Fruit fly (Drosophila melanogaster) whole organism, embryonic: ENCODE data around the gene CG43062.

Experiments
- CG10274 ChIP-seq: fragments of 200-800 bp; sonication (Bioruptor generic); optimal IDR thresholded peaks from 3 replicates; lab custom pipeline; 2017; ENCODE audit warnings: missing biosample characterization, mild to moderate bottlenecking, missing genetic modification characterization
- CG10366 ChIP-seq: fragments of 200-800 bp; sonication (Bioruptor generic); IDR thresholded peaks from 2 replicates; pipeline ENCODE4 v1.3.6; 2022; ENCODE audit warnings: missing biosample characterization, missing genetic modification characterization
- CG10462 ChIP-seq: fragments of 200-800 bp; sonication (Bioruptor generic); optimal IDR thresholded peaks from 2 replicates; lab custom pipeline; 2016; ENCODE audit warnings: missing biosample characterization, missing genetic modification characterization
- CG11456 ChIP-seq: fragments of 200-800 bp; sonication (Bioruptor generic); IDR thresholded peaks from 3 replicates; pipeline ENCODE4 v1.3.6; 2022; ENCODE audit warnings: missing biosample characterization, missing genetic modification characterization
- CG12104 ChIP-seq: fragments of 200-800 bp; sonication (Bioruptor generic); optimal IDR thresholded peaks from 3 replicates; lab custom pipeline; 2016; ENCODE audit warnings: missing biosample characterization, missing genetic modification characterization
- CG12659 ChIP-seq: fragments of 200-800 bp; sonication (Bioruptor generic); optimal IDR thresholded peaks from 3 replicates; lab custom pipeline; 2017; ENCODE audit warnings: mild to moderate bottlenecking, missing biosample characterization, missing genetic modification reagents, missing genetic modification characterization
- CG15073 ChIP-seq: fragments of 200-800 bp; sonication (Bioruptor generic); optimal IDR thresholded peaks from 2 replicates; lab custom pipeline; 2016; ENCODE audit warnings: missing biosample characterization, missing genetic modification characterization
- CG1602 ChIP-seq: fragments of 200-800 bp; sonication (Bioruptor generic); optimal IDR thresholded peaks from 3 replicates; lab custom pipeline; 2016; ENCODE audit warnings: missing biosample characterization, missing genetic modification characterization
- CG16779 ChIP-seq: fragments of 200-800 bp; sonication (Bioruptor generic); IDR thresholded peaks from 2 replicates; pipeline ENCODE4 v1.3.6; 2022; ENCODE audit warnings: missing biosample characterization, missing genetic modification characterization
- CG17829 ChIP-seq: fragments of 200-800 bp; optimal IDR thresholded peaks from 2 replicates; lab custom pipeline; 2019; ENCODE audit warnings: missing biosample characterization, mild to moderate bottlenecking, missing genetic modification characterization, moderate library complexity
- CG18262 ChIP-seq: fragments of 200-800 bp; optimal IDR thresholded peaks from 3 replicates; lab custom pipeline; 2019; ENCODE audit warnings: missing biosample characterization, mild to moderate bottlenecking, missing genetic modification characterization, moderate library complexity
- CG18476 ChIP-seq: fragments of 200-800 bp; sonication (Bioruptor generic); optimal IDR thresholded peaks from 2 replicates; lab custom pipeline; 2016; ENCODE audit warnings: missing biosample characterization, mild to moderate bottlenecking, missing genetic modification characterization
- CG18619 ChIP-seq: fragments of 200-800 bp; sonication (Bioruptor generic); optimal IDR thresholded peaks from 3 replicates; lab custom pipeline; 2017; ENCODE audit warnings: missing biosample characterization, mild to moderate bottlenecking, missing genetic modification characterization
- CG18764 ChIP-seq: fragments of 200-800 bp; sonication (Bioruptor generic); optimal IDR thresholded peaks from 3 replicates; lab custom pipeline; 2016; ENCODE audit warnings: missing biosample characterization, missing genetic modification characterization
- CG3163 ChIP-seq: fragments of 200-800 bp; sonication (Bioruptor generic); optimal IDR thresholded peaks from 3 replicates; lab custom pipeline; 2016; ENCODE audit warnings: missing biosample characterization, missing genetic modification characterization
- CG6175 ChIP-seq: fragments of 200-800 bp; sonication (Bioruptor generic); IDR thresholded peaks from 3 replicates; pipeline ENCODE4 v1.3.6; 2022; ENCODE audit warnings: missing biosample characterization, missing genetic modification characterization
- CG6689 ChIP-seq: fragments of 200-800 bp; sonication (Bioruptor generic); IDR thresholded peaks from 2 replicates; pipeline ENCODE4 v1.3.6; 2022; ENCODE audit warnings: missing biosample characterization, missing genetic modification characterization
- CG7556 ChIP-seq: fragments of 200-800 bp; sonication (Bioruptor generic); optimal IDR thresholded peaks from 2 replicates; lab custom pipeline; 2017; ENCODE audit warnings: missing biosample characterization, mild to moderate bottlenecking, missing genetic modification characterization
- CG7839 ChIP-seq: fragments of 200-800 bp; sonication (Bioruptor generic); optimal IDR thresholded peaks from 3 replicates; lab custom pipeline; 2018; ENCODE audit warnings: missing biosample characterization, mild to moderate bottlenecking, missing genetic modification characterization, moderate library complexity
- CHES-1-like ChIP-seq: fragments of 200-800 bp; sonication (Bioruptor generic); optimal IDR thresholded peaks from 2 replicates; lab custom pipeline; 2016; ENCODE audit warnings: missing biosample characterization, missing genetic modification characterization
- Dek ChIP-seq: fragments of 200-800 bp; sonication (Bioruptor generic); optimal IDR thresholded peaks from 3 replicates; lab custom pipeline; 2019; ENCODE audit warnings: missing biosample characterization, mild to moderate bottlenecking, missing genetic modification characterization, moderate library complexity
- Elba2 ChIP-seq: fragments of 200-800 bp; sonication (Bioruptor generic); optimal IDR thresholded peaks from 3 replicates; lab custom pipeline; 2016; ENCODE audit warnings: missing biosample characterization, missing genetic modification characterization
- HLH3B ChIP-seq: fragments of 200-800 bp; sonication (Bioruptor generic); IDR thresholded peaks from 2 replicates; pipeline ENCODE4 v1.3.6; 2022; ENCODE audit warnings: missing biosample characterization, missing genetic modification characterization
- Hand ChIP-seq: fragments of 200-800 bp; sonication (Bioruptor generic); optimal IDR thresholded peaks from 2 replicates; lab custom pipeline; 2017; ENCODE audit warnings: mild to moderate bottlenecking, missing biosample characterization, missing genetic modification reagents, missing genetic modification characterization
- NC2α ChIP-seq: fragments of 200-800 bp; sonication (Bioruptor generic); optimal IDR thresholded peaks from 2 replicates; lab custom pipeline; 2016; ENCODE audit warnings: missing biosample characterization, missing genetic modification characterization
- Ravus ChIP-seq: fragments of 200-800 bp; sonication (Bioruptor generic); IDR thresholded peaks from 2 replicates; pipeline ENCODE4 v1.3.6; 2022; ENCODE audit warnings: missing biosample characterization, missing genetic modification characterization
- Rfx ChIP-seq: fragments of 200-800 bp; sonication (Bioruptor generic); IDR thresholded peaks from 2 replicates; pipeline ENCODE4 v1.3.6; 2022; ENCODE audit warnings: missing biosample characterization, missing genetic modification characterization
- Sin3A ChIP-seq: fragments of >200 bp; optimal IDR thresholded peaks from 2 replicates; lab custom pipeline; 2018
- Spps ChIP-seq: fragments of 200-800 bp; sonication (Bioruptor generic); optimal IDR thresholded peaks from 2 replicates; lab custom pipeline; 2018; ENCODE audit warnings: missing biosample characterization, mild to moderate bottlenecking, missing genetic modification characterization
- Stat92E ChIP-seq, 3 experiments: fragments of >200 bp in 2 of 3; fragments of 200-800 bp in 1 of 3; sonication (Bioruptor generic) in 1 of 3; optimal IDR thresholded peaks; 2 replicates each; lab custom pipeline; 2017 to 2019; ENCODE audit warnings: missing biosample characterization in 3 of 3, missing genetic modification characterization in 3 of 3, mild to moderate bottlenecking in 1 of 3, moderate library complexity in 1 of 3
- Trl ChIP-seq, 3 experiments: fragments of >200 bp in 2 of 3; fragments of 200-800 bp in 1 of 3; sonication (Bioruptor generic) in 1 of 3; optimal IDR thresholded peaks; 2 replicates in 1 of 3; 3 replicates in 2 of 3; lab custom pipeline; 2016 to 2017; ENCODE audit warnings: missing biosample characterization in 1 of 3, missing genetic modification characterization in 1 of 3
- dati ChIP-seq: fragments of 200-800 bp; sonication (Bioruptor generic); IDR thresholded peaks from 2 replicates; pipeline ENCODE4 v1.3.6; 2022; ENCODE audit warnings: missing biosample characterization, missing genetic modification characterization
- dmrt99B ChIP-seq: fragments of 200-800 bp; sonication (Bioruptor generic); optimal IDR thresholded peaks from 2 replicates; lab custom pipeline; 2018; ENCODE audit warnings: missing biosample characterization, mild to moderate bottlenecking, missing genetic modification characterization, moderate library complexity
- ems ChIP-seq: fragments of 200-800 bp; sonication (Bioruptor generic); optimal IDR thresholded peaks from 3 replicates; lab custom pipeline; 2016; ENCODE audit warnings: missing biosample characterization, missing genetic modification characterization
- ewg ChIP-seq: fragments of 200-800 bp; sonication (Bioruptor generic); optimal IDR thresholded peaks from 3 replicates; lab custom pipeline; 2017; ENCODE audit warnings: mild to moderate bottlenecking, missing biosample characterization, missing genetic modification reagents, missing genetic modification characterization
- fu2 ChIP-seq: fragments of 200-800 bp; sonication (Bioruptor generic); optimal IDR thresholded peaks from 2 replicates; lab custom pipeline; 2016; ENCODE audit warnings: missing biosample characterization, missing genetic modification characterization
- gce ChIP-seq: fragments of 200-800 bp; sonication (Bioruptor generic); IDR thresholded peaks from 3 replicates; pipeline ENCODE4 v1.3.6; 2022; ENCODE audit warnings: missing biosample characterization, missing genetic modification characterization
- gsb-n ChIP-seq: fragments of 200-800 bp; sonication (Bioruptor generic); optimal IDR thresholded peaks from 3 replicates; lab custom pipeline; 2018; ENCODE audit warnings: missing biosample characterization, mild to moderate bottlenecking, missing genetic modification characterization
- jumu ChIP-seq: fragments of 200-800 bp; sonication (Bioruptor generic); optimal IDR thresholded peaks from 3 replicates; lab custom pipeline; 2016; ENCODE audit warnings: missing biosample characterization, missing genetic modification characterization
- knrl ChIP-seq: fragments of 200-800 bp; sonication (Bioruptor generic); IDR thresholded peaks from 3 replicates; pipeline ENCODE4 v1.3.6; 2022; ENCODE audit warnings: missing biosample characterization, missing genetic modification characterization; ENCODE audit not compliant: partially characterized antibody
- luna ChIP-seq: fragments of 200-800 bp; sonication (Bioruptor generic); optimal IDR thresholded peaks from 2 replicates; lab custom pipeline; 2016; ENCODE audit warnings: missing biosample characterization, missing genetic modification characterization
- nom ChIP-seq: fragments of 200-800 bp; sonication (Bioruptor generic); optimal IDR thresholded peaks from 2 replicates; lab custom pipeline; 2017; ENCODE audit warnings: missing biosample characterization, missing genetic modification characterization, mild to moderate bottlenecking, moderate library complexity, missing genetic modification reagents
- odd ChIP-seq: fragments of 200-800 bp; sonication (Bioruptor generic); optimal IDR thresholded peaks from 2 replicates; lab custom pipeline; 2017; ENCODE audit warnings: missing biosample characterization, mild to moderate bottlenecking, missing genetic modification characterization
- pros ChIP-seq: fragments of 200-800 bp; sonication (Bioruptor generic); optimal IDR thresholded peaks from 3 replicates; lab custom pipeline; 2019; ENCODE audit warnings: missing biosample characterization, mild to moderate bottlenecking, missing genetic modification characterization, moderate library complexity
- ro ChIP-seq: fragments of 200-800 bp; sonication (Bioruptor generic); IDR thresholded peaks from 2 replicates; pipeline ENCODE4 v1.3.6; 2022; ENCODE audit warnings: missing biosample characterization, missing genetic modification characterization
- scrt ChIP-seq: fragments of 200-800 bp; sonication (Bioruptor generic); optimal IDR thresholded peaks from 2 replicates; lab custom pipeline; 2018; ENCODE audit warnings: missing biosample characterization, mild to moderate bottlenecking, missing genetic modification characterization, moderate library complexity
- so ChIP-seq: fragments of 200-800 bp; sonication (Bioruptor generic); IDR thresholded peaks from 3 replicates; pipeline ENCODE4 v1.3.6; 2022; ENCODE audit warnings: missing biosample characterization, missing genetic modification characterization
- ssp ChIP-seq: fragments of 200-800 bp; sonication (Bioruptor generic); IDR thresholded peaks from 2 replicates; pipeline ENCODE4 v1.3.6; 2022; ENCODE audit warnings: missing biosample characterization, missing genetic modification characterization
- tin ChIP-seq: fragments of 200-800 bp; sonication (Bioruptor generic); optimal IDR thresholded peaks from 3 replicates; lab custom pipeline; 2016; ENCODE audit warnings: missing biosample characterization, missing genetic modification characterization
- twi ChIP-seq: fragments of 200-800 bp; optimal IDR thresholded peaks from 2 replicates; lab custom pipeline; 2019; ENCODE audit warnings: missing biosample characterization, mild to moderate bottlenecking, missing genetic modification characterization, moderate library complexity
- vfl ChIP-seq: fragments of 200-800 bp; sonication (Bioruptor generic); optimal IDR thresholded peaks from 2 replicates; lab custom pipeline; 2016; ENCODE audit warnings: missing biosample characterization, missing genetic modification characterization
- zfh2 ChIP-seq: fragments of 200-800 bp; sonication (Bioruptor generic); optimal IDR thresholded peaks from 2 replicates; lab custom pipeline; 2016; ENCODE audit warnings: missing biosample characterization, missing genetic modification characterization

The CG43062 gene

DNA sequence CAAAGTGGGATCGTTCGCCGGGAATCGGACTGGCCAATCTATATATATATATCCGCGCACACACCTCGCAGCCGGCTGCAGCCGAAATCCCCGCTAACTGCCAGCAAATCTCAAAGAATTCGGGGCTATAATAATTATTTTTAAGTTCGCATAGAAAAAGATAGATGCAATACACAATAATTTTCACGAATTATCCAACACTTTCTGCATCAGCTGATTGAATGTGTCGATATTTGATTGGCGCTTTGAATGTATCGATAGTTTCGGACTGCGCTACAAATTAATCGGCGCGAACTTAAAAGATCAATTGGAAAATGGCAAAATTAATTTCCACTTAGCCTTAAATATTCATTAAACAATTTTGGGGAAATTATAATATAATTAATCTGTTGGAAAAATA is 46.6 kb downstream of the CG43062 start, which contains the start of gene Sbf (continued):
- no peak for TF ChIP-seq CG7556 (GFP tag; lab: Kevin White, UChicago)
- no peak for TF ChIP-seq CG6689 (GFP tag; lab: Robert Waterston, UW)
- no peak for TF ChIP-seq CG10274 (GFP tag; lab: Kevin White, UChicago)
- no peak for TF ChIP-seq so (GFP tag; lab: Robert Waterston, UW)
- peak; percentile 41 for TF ChIP-seq nom (GFP tag; lab: Kevin White, UChicago)
- TF ChIP-seq odd (GFP tag; lab: Kevin White, UChicago): no peak
- no peak for TF ChIP-seq Hand (GFP tag; lab: Kevin White, UChicago)
- TF ChIP-seq Sin3A (lab: Kevin White, UChicago): peak; percentile 37
- TF ChIP-seq CG18764: no peak
- no peak for TF ChIP-seq dmrt99B (tag; lab: Kevin White, UChicago)
- TF ChIP-seq CHES-1-like (GFP tag; lab: Kevin White, UChicago): no peak
- TF ChIP-seq zfh2 (GFP tag; lab: Kevin White, UChicago): no peak
- no peak for TF ChIP-seq CG12104
- TF ChIP-seq fu2: no peak
- TF ChIP-seq luna (GFP tag; lab: Kevin White, UChicago): no peak
- peak; percentile 52 for TF ChIP-seq vfl (GFP tag; lab: Kevin White, UChicago)
- TF ChIP-seq gsb-n (tag; lab: Kevin White, UChicago): no peak
- TF ChIP-seq CG11456 (GFP tag; lab: Robert Waterston, UW): no peak
- TF ChIP-seq ewg: no peak
- no peak for TF ChIP-seq CG10462
- TF ChIP-seq CG3163 (GFP tag; lab: Kevin White, UChicago): no peak
- TF ChIP-seq Trl (optimal IDR thresholded peaks at IDR 0.05; lab: Kevin White, UChicago): no peak
- no peak for TF ChIP-seq Trl (GFP tag; optimal IDR thresholded peaks at IDR 0.05; lab: Kevin White, UChicago)
- no peak for TF ChIP-seq HLH3B (GFP tag; lab: Robert Waterston, UW)
- TF ChIP-seq CG1602 (GFP tag; lab: Kevin White, UChicago): no peak
- TF ChIP-seq CG18476 (GFP tag; lab: Kevin White, UChicago): no peak
- TF ChIP-seq Stat92E (GFP tag; optimal IDR thresholded peaks at IDR 0.05; lab: Kevin White, UChicago): peak in 1 of 3 experiments; percentile 10
- TF ChIP-seq Dek (tag; lab: Kevin White, UChicago): no peak
- no peak for TF ChIP-seq CG6175
- TF ChIP-seq Elba2 (GFP tag; lab: Kevin White, UChicago): peak; percentile 69
- TF ChIP-seq Rfx (GFP tag; lab: Robert Waterston, UW): peak; percentile 22; the same call in 1 of the 2 replicates
- TF ChIP-seq dati (GFP tag; lab: Robert Waterston, UW): no peak
- no peak for TF ChIP-seq twi (tag; lab: Kevin White, UChicago)
- TF ChIP-seq Spps (tag; lab: Kevin White, UChicago): no peak
- no peak for TF ChIP-seq CG10366 (GFP tag; lab: Robert Waterston, UW)
- no peak for TF ChIP-seq CG18619 (GFP tag; lab: Kevin White, UChicago)
- TF ChIP-seq CG16779: no peak
- TF ChIP-seq knrl (GFP tag; lab: Robert Waterston, UW): peak; percentile 75
- no peak for TF ChIP-seq tin (GFP tag; lab: Kevin White, UChicago)
- no peak for TF ChIP-seq pros (GFP tag; lab: Kevin White, UChicago)
- no peak for TF ChIP-seq ssp (GFP tag; lab: Robert Waterston, UW)
- TF ChIP-seq CG17829 (tag; lab: Kevin White, UChicago): peak; percentile 25
- no peak for TF ChIP-seq Ravus (GFP tag; lab: Robert Waterston, UW)
- no peak for TF ChIP-seq gce (GFP tag; lab: Robert Waterston, UW)
- TF ChIP-seq CG7839 (tag; lab: Kevin White, UChicago): no peak
- TF ChIP-seq CG15073 (GFP tag; lab: Kevin White, UChicago): no peak
- no peak for TF ChIP-seq jumu (GFP tag; lab: Kevin White, UChicago)
- TF ChIP-seq ro (GFP tag; lab: Robert Waterston, UW): no peak
- no peak for TF ChIP-seq CG18262
- peak; percentile 45 for TF ChIP-seq CG12659 (GFP tag; lab: Kevin White, UChicago)
- TF ChIP-seq NC2α (GFP tag; lab: Kevin White, UChicago): no peak
- no peak for TF ChIP-seq scrt (GFP tag; lab: Kevin White, UChicago)
- TF ChIP-seq ems: peak; percentile 3
